Fruit fly (Drosophila melanogaster) whole organism, embryonic: ENCODE results near the gene TTLL6B.

Experiments
- Bdp1 ChIP-seq: fragments of 200-800 bp; sonication (Bioruptor generic); optimal IDR thresholded peaks from 3 replicates; lab custom pipeline; 2016; ENCODE audit warnings: missing biosample characterization, missing genetic modification characterization
- CG10959 ChIP-seq: fragments of 200-800 bp; sonication (Bioruptor generic); IDR thresholded peaks from 2 replicates; pipeline ENCODE4 v1.3.6; 2022; ENCODE audit warnings: missing biosample characterization, missing genetic modification characterization
- CG12071 ChIP-seq: fragments of 200-800 bp; sonication (Bioruptor generic); optimal IDR thresholded peaks from 3 replicates; lab custom pipeline; 2018; ENCODE audit warnings: missing biosample characterization, mild to moderate bottlenecking, missing genetic modification characterization
- CG13424 ChIP-seq: fragments of 200-800 bp; sonication (Bioruptor generic); optimal IDR thresholded peaks from 2 replicates; lab custom pipeline; 2019; ENCODE audit warnings: missing biosample characterization, mild to moderate bottlenecking, missing genetic modification characterization, moderate library complexity
- CG13624 ChIP-seq: fragments of 200-800 bp; sonication (Bioruptor generic); optimal IDR thresholded peaks from 2 replicates; lab custom pipeline; 2016; ENCODE audit warnings: missing biosample characterization, missing genetic modification characterization
- CG14050 ChIP-seq: fragments of 200-800 bp; sonication (Bioruptor generic); IDR thresholded peaks from 3 replicates; pipeline ENCODE4 v1.3.6; 2022; ENCODE audit warnings: missing biosample characterization, missing genetic modification characterization
- CG15696 ChIP-seq: fragments of 200-800 bp; sonication (Bioruptor generic); optimal IDR thresholded peaks from 2 replicates; lab custom pipeline; 2019; ENCODE audit warnings: missing biosample characterization, mild to moderate bottlenecking, missing genetic modification characterization, moderate library complexity
- CG18011 ChIP-seq: fragments of 200-800 bp; sonication (Bioruptor generic); optimal IDR thresholded peaks from 2 replicates; lab custom pipeline; 2017; ENCODE audit warnings: missing biosample characterization, missing genetic modification characterization, mild to moderate bottlenecking, moderate library complexity, missing genotype
- CG31441 ChIP-seq: fragments of 200-800 bp; sonication (Bioruptor generic); IDR thresholded peaks from 2 replicates; pipeline ENCODE4 v1.3.6; 2022; ENCODE audit warnings: missing biosample characterization, missing genetic modification characterization
- CG32767 ChIP-seq: fragments of 200-800 bp; sonication (Bioruptor generic); IDR thresholded peaks from 2 replicates; pipeline ENCODE4 v1.3.6; 2022; ENCODE audit warnings: missing biosample characterization, missing genetic modification characterization
- CG34376 ChIP-seq: fragments of 200-800 bp; sonication (Bioruptor generic); optimal IDR thresholded peaks from 2 replicates; lab custom pipeline; 2018; ENCODE audit warnings: missing biosample characterization, mild to moderate bottlenecking, missing genetic modification characterization
- CG34422 ChIP-seq: fragments of 200-800 bp; sonication (Bioruptor generic); IDR thresholded peaks from 3 replicates; pipeline ENCODE4 v1.3.6; 2022; ENCODE audit warnings: missing biosample characterization, missing genetic modification characterization
- CG4424 ChIP-seq: fragments of 200-800 bp; sonication (Bioruptor generic); optimal IDR thresholded peaks from 3 replicates; lab custom pipeline; 2016; ENCODE audit warnings: missing biosample characterization, missing genetic modification characterization
- CG6254 ChIP-seq: fragments of 200-800 bp; sonication (Bioruptor generic); optimal IDR thresholded peaks from 3 replicates; lab custom pipeline; 2017; ENCODE audit warnings: mild to moderate bottlenecking, missing biosample characterization, missing genetic modification reagents, missing genetic modification characterization
- CG6654 ChIP-seq: fragments of 200-800 bp; sonication (Bioruptor generic); optimal IDR thresholded peaks from 2 replicates; lab custom pipeline; 2017; ENCODE audit warnings: missing biosample characterization, mild to moderate bottlenecking, missing genetic modification characterization
- CG6683 ChIP-seq: fragments of 200-800 bp; sonication (Bioruptor generic); optimal IDR thresholded peaks from 2 replicates; lab custom pipeline; 2017; ENCODE audit warnings: missing biosample characterization, mild to moderate bottlenecking, missing genetic modification characterization, missing genetic modification reagents
- CG7357 ChIP-seq: fragments of 200-800 bp; sonication (Bioruptor generic); IDR thresholded peaks from 3 replicates; pipeline ENCODE4 v1.3.6; 2022; ENCODE audit warnings: missing biosample characterization, missing genetic modification characterization
- CG7556 ChIP-seq: fragments of 200-800 bp; sonication (Bioruptor generic); optimal IDR thresholded peaks from 2 replicates; lab custom pipeline; 2017; ENCODE audit warnings: missing biosample characterization, mild to moderate bottlenecking, missing genetic modification characterization
- CG8281 ChIP-seq: fragments of 200-800 bp; sonication (Bioruptor generic); optimal IDR thresholded peaks from 2 replicates; lab custom pipeline; 2018; ENCODE audit warnings: missing biosample characterization, mild to moderate bottlenecking, missing genetic modification characterization, moderate library complexity
- Ets97D ChIP-seq: fragments of 200-800 bp; sonication (Bioruptor generic); optimal IDR thresholded peaks from 3 replicates; lab custom pipeline; 2016; ENCODE audit warnings: missing biosample characterization, missing genetic modification characterization
- Fer3 ChIP-seq: fragments of 200-800 bp; sonication (Bioruptor generic); optimal IDR thresholded peaks from 2 replicates; lab custom pipeline; 2018; ENCODE audit warnings: missing biosample characterization, mild to moderate bottlenecking, missing genetic modification characterization, moderate library complexity
- HLH54F ChIP-seq: fragments of 200-800 bp; sonication (Bioruptor generic); optimal IDR thresholded peaks from 3 replicates; lab custom pipeline; 2016; ENCODE audit warnings: missing biosample characterization, missing genetic modification characterization
- Hey ChIP-seq: fragments of 200-800 bp; sonication (Bioruptor generic); optimal IDR thresholded peaks from 3 replicates; lab custom pipeline; 2018; ENCODE audit warnings: missing biosample characterization, mild to moderate bottlenecking, missing genetic modification characterization
- Hmx ChIP-seq: fragments of 200-800 bp; sonication (Bioruptor generic); optimal IDR thresholded peaks from 2 replicates; lab custom pipeline; 2016; ENCODE audit warnings: missing biosample characterization, missing genetic modification characterization
- Hr39 ChIP-seq: fragments of >200 bp; optimal IDR thresholded peaks from 2 replicates; lab custom pipeline; 2017
- Hr51 ChIP-seq, 2 experiments: fragments of 200-800 bp; sonication (Bioruptor generic); optimal IDR thresholded peaks; 2 replicates in 1 of 2; 3 replicates in 1 of 2; lab custom pipeline; 2016 to 2018; ENCODE audit warnings: missing biosample characterization in 2 of 2, missing genetic modification characterization in 2 of 2, mild to moderate bottlenecking in 1 of 2, moderate library complexity in 1 of 2
- Lpt ChIP-seq: fragments of >200 bp; optimal IDR thresholded peaks from 2 replicates; lab custom pipeline; 2018; ENCODE audit warnings: missing biosample characterization, missing genetic modification characterization
- Sox102F ChIP-seq: fragments of 200-800 bp; sonication (Bioruptor generic); optimal IDR thresholded peaks from 2 replicates; lab custom pipeline; 2018; ENCODE audit warnings: missing biosample characterization, mild to moderate bottlenecking, missing genetic modification characterization, moderate library complexity
- Tbp ChIP-seq: fragments of >200 bp; optimal IDR thresholded peaks from 2 replicates; lab custom pipeline; 2018; ENCODE audit warnings: missing biosample characterization, missing genetic modification characterization
- Trl ChIP-seq, 3 experiments: fragments of >200 bp in 2 of 3; fragments of 200-800 bp in 1 of 3; sonication (Bioruptor generic) in 1 of 3; optimal IDR thresholded peaks; 2 replicates in 1 of 3; 3 replicates in 2 of 3; lab custom pipeline; 2016 to 2017; ENCODE audit warnings: missing biosample characterization in 1 of 3, missing genetic modification characterization in 1 of 3
- cwo ChIP-seq: fragments of 200-800 bp; sonication (Bioruptor generic); optimal IDR thresholded peaks from 3 replicates; lab custom pipeline; 2017; ENCODE audit warnings: missing biosample characterization, missing genetic modification characterization, mild to moderate bottlenecking, moderate library complexity, missing genetic modification reagents
- da ChIP-seq: fragments of 200-800 bp; sonication (Bioruptor generic); optimal IDR thresholded peaks from 2 replicates; lab custom pipeline; 2016; ENCODE audit warnings: missing biosample characterization, missing genetic modification characterization
- dysf ChIP-seq: fragments of 200-800 bp; sonication (Bioruptor generic); IDR thresholded peaks from 3 replicates; pipeline ENCODE4 v1.3.6; 2022; ENCODE audit warnings: missing biosample characterization, missing genetic modification characterization
- emc ChIP-seq: fragments of 200-800 bp; sonication (Bioruptor generic); optimal IDR thresholded peaks from 2 replicates; lab custom pipeline; 2016; ENCODE audit warnings: missing biosample characterization, missing genetic modification characterization
- fd64A ChIP-seq: fragments of 200-800 bp; sonication (Bioruptor generic); optimal IDR thresholded peaks from 3 replicates; lab custom pipeline; 2018; ENCODE audit warnings: missing biosample characterization, mild to moderate bottlenecking, missing genetic modification characterization
- fd96Cb ChIP-seq: fragments of 200-800 bp; sonication (Bioruptor generic); optimal IDR thresholded peaks from 2 replicates; lab custom pipeline; 2018; ENCODE audit warnings: missing biosample characterization, mild to moderate bottlenecking, missing genetic modification characterization, moderate library complexity
- ham ChIP-seq: fragments of 200-800 bp; sonication (Bioruptor generic); IDR thresholded peaks from 2 replicates; pipeline ENCODE4 v1.3.6; 2022; ENCODE audit warnings: missing biosample characterization, missing genetic modification characterization
- inv ChIP-seq: fragments of 200-800 bp; sonication (Bioruptor generic); IDR thresholded peaks from 2 replicates; pipeline ENCODE4 v1.3.6; 2022; ENCODE audit warnings: missing biosample characterization, missing genetic modification characterization; ENCODE audit not compliant: partially characterized antibody
- lola ChIP-seq, 3 experiments: fragments of >200 bp in 2 of 3; fragments of 200-800 bp in 1 of 3; sonication (Bioruptor generic) in 1 of 3; optimal IDR thresholded peaks; 2 replicates each; lab custom pipeline; 2017 to 2019; ENCODE audit warnings: missing biosample characterization in 3 of 3, missing genetic modification characterization in 3 of 3, mild to moderate bottlenecking in 1 of 3, moderate library complexity in 1 of 3
- nerfin-1 ChIP-seq: fragments of 200-800 bp; sonication (Bioruptor generic); optimal IDR thresholded peaks from 3 replicates; lab custom pipeline; 2019; ENCODE audit warnings: missing biosample characterization, mild to moderate bottlenecking, missing genetic modification characterization, moderate library complexity
- odd ChIP-seq: fragments of 200-800 bp; sonication (Bioruptor generic); optimal IDR thresholded peaks from 2 replicates; lab custom pipeline; 2017; ENCODE audit warnings: missing biosample characterization, mild to moderate bottlenecking, missing genetic modification characterization
- otp ChIP-seq: fragments of 200-800 bp; sonication (Bioruptor generic); IDR thresholded peaks from 3 replicates; pipeline ENCODE4, ENCODE4 v1.3.6; 2022; ENCODE audit warnings: missing biosample characterization, missing genetic modification characterization
- p53 ChIP-seq: fragments of 200-800 bp; sonication (Bioruptor generic); optimal IDR thresholded peaks from 2 replicates; lab custom pipeline; 2016; ENCODE audit warnings: missing biosample characterization, missing genetic modification characterization
- prd ChIP-seq, 3 experiments: fragments of >200 bp in 2 of 3; fragments of 200-800 bp in 1 of 3; sonication (Bioruptor generic) in 1 of 3; optimal IDR thresholded peaks in 2 of 3; IDR thresholded peaks in 1 of 3; 2 replicates in 2 of 3; 3 replicates in 1 of 3; pipeline versions ENCODE4 v1.3.6 to Lab custom; 2017 to 2022; ENCODE audit warnings: missing biosample characterization in 1 of 3, missing genetic modification characterization in 1 of 3
- ro ChIP-seq: fragments of 200-800 bp; sonication (Bioruptor generic); IDR thresholded peaks from 2 replicates; pipeline ENCODE4 v1.3.6; 2022; ENCODE audit warnings: missing biosample characterization, missing genetic modification characterization
- sob ChIP-seq: fragments of 200-800 bp; sonication (Bioruptor generic); IDR thresholded peaks from 2 replicates; pipeline ENCODE4 v1.3.6; 2022; ENCODE audit warnings: missing biosample characterization, missing genetic modification characterization
- tap ChIP-seq: fragments of 200-800 bp; optimal IDR thresholded peaks from 3 replicates; lab custom pipeline; 2019; ENCODE audit warnings: missing biosample characterization, mild to moderate bottlenecking, missing genetic modification characterization, moderate library complexity
- zen2 ChIP-seq: fragments of 200-800 bp; sonication (Bioruptor generic); IDR thresholded peaks from 3 replicates; pipeline ENCODE4 v1.3.6; 2022; ENCODE audit warnings: missing biosample characterization, missing genetic modification characterization; ENCODE audit not compliant: partially characterized antibody

The TTLL6B gene

dm6 chr3R:27253136-27253920, 2.5 kb upstream of the TTLL6B start, which contains the start of gene pll (continued):
- TF ChIP-seq Hr39 (lab: Kevin White, UChicago) (no peak), CG32767 (peak; percentile 77), zen2 (GFP tag; lab: Robert Waterston, UW) (no peak), CG6254 (GFP tag; lab: Kevin White, UChicago) (peak; percentile 51), CG18011 (peak; percentile 48), odd (GFP tag; lab: Kevin White, UChicago) (no peak), prd (optimal IDR thresholded peaks at IDR 0.05; lab: Kevin White, UChicago) (no peak), prd (GFP tag; IDR thresholded peaks at IDR 0.05; lab: Robert Waterston, UW) (peak; percentile 91), Trl (optimal IDR thresholded peaks at IDR 0.05; lab: Kevin White, UChicago) (no peak), Trl (GFP tag; optimal IDR thresholded peaks at IDR 0.05; lab: Kevin White, UChicago) (peak; percentile 68), fd96Cb (peak; percentile 75), CG7357 (peak; percentile 80), Lpt (GFP tag; lab: Kevin White, UChicago) (no peak), HLH54F (peak; percentile 68), CG7556 (GFP tag; lab: Kevin White, UChicago) (peak; percentile 72), tap (tag; lab: Kevin White, UChicago) (no peak), CG13424 (tag; lab: Kevin White, UChicago) (peak; percentile 84), Fer3 (tag; lab: Kevin White, UChicago) (peak; percentile 87), CG34422 (GFP tag; lab: Robert Waterston, UW) (peak; percentile 87), Bdp1 (GFP tag; lab: Kevin White, UChicago) (peak; percentile 25), otp (GFP tag; lab: Robert Waterston, UW) (peak; percentile 83; the same call in 2 of the 3 replicates), nerfin-1 (peak; percentile 53), da (GFP tag; lab: Kevin White, UChicago) (no peak), CG13624 (GFP tag; lab: Kevin White, UChicago) (peak; percentile 77), ham (GFP tag; lab: Robert Waterston, UW) (no peak), p53 (GFP tag; lab: Kevin White, UChicago) (peak; percentile 78), Ets97D (GFP tag; lab: Kevin White, UChicago) (peak; percentile 84), ro (peak; percentile 59; the same call in 1 of the 2 replicates), CG14050 (peak; percentile 68), CG8281 (no peak), CG4424 (GFP tag; lab: Kevin White, UChicago) (peak; percentile 67), CG6683 (GFP tag; lab: Kevin White, UChicago) (peak; percentile 30), fd64A (GFP tag; lab: Kevin White, UChicago) (no peak), CG6654 (no peak), dysf (GFP tag; lab: Robert Waterston, UW) (peak; percentile 87), CG12071 (GFP tag; lab: Kevin White, UChicago) (no peak), Hmx (GFP tag; lab: Kevin White, UChicago) (peak; percentile 61), sob (GFP tag; lab: Robert Waterston, UW) (peak; percentile 89), CG34376 (GFP tag; lab: Kevin White, UChicago) (peak; percentile 35), lola (GFP tag; optimal IDR thresholded peaks at IDR 0.05; lab: Kevin White, UChicago) (peak in 1 of 3 experiments; percentile 55), CG15696 (peak; percentile 58), Sox102F (GFP tag; lab: Kevin White, UChicago) (peak; percentile 85), CG10959 (GFP tag; lab: Robert Waterston, UW) (peak; percentile 73), cwo (GFP tag; lab: Kevin White, UChicago) (peak; percentile 65), Hr51 (GFP tag; optimal IDR thresholded peaks at IDR 0.05; lab: Kevin White, UChicago) (peak; percentile 70 to 77), CG31441 (no peak; the same call in 1 of the 2 replicates), Hey (tag; lab: Kevin White, UChicago) (no peak), emc (GFP tag; lab: Kevin White, UChicago) (peak; percentile 55), Tbp (GFP tag; lab: Kevin White, UChicago) (peak; percentile 69), inv (GFP tag; lab: Robert Waterston, UW) (peak; percentile 22; the same call in 1 of the 2 replicates)
